Worm (Caenorhabditis elegans) whole organism, young adult: ENCODE data around the gene npr-31.

Experiments
- B0336.3 ChIP-seq: fragments of 200-800 bp; sonication (Bioruptor generic); IDR thresholded peaks from 2 replicates; pipeline ENCODE4 v1.3.6; 2022; ENCODE audit warnings: missing genetic modification characterization, missing compliant biosample characterization
- C17E4.6 ChIP-seq: fragments of 200-800 bp; sonication (Bioruptor generic); IDR thresholded peaks from 2 replicates; pipeline ENCODE4 v1.3.6; 2022; ENCODE audit warnings: missing genetic modification reagents, missing genetic modification characterization, missing compliant biosample characterization
- D2030.7 ChIP-seq: fragments of 200-800 bp; sonication (Bioruptor generic); IDR thresholded peaks from 2 replicates; pipeline ENCODE4 v1.3.6; 2022; ENCODE audit warnings: missing genetic modification reagents, missing genetic modification characterization, missing compliant biosample characterization
- F23B12.7 ChIP-seq: sonication (generic microtip); optimal IDR thresholded peaks from 2 replicates; lab custom pipeline; 2017; ENCODE audit warnings: missing genetic modification characterization, mild to moderate bottlenecking, missing compliant biosample characterization, antibody characterized with exemption, moderate library complexity; ENCODE audit not compliant: insufficient read depth
- F49E8.2 ChIP-seq: sonication (generic microtip); optimal IDR thresholded peaks from 3 replicates; lab custom pipeline; 2017; ENCODE audit warnings: missing genetic modification characterization, mild to moderate bottlenecking, missing compliant biosample characterization, antibody characterized with exemption, moderate library complexity; ENCODE audit not compliant: insufficient read depth
- F57A8.1 ChIP-seq: fragments of 200-800 bp; sonication (Bioruptor generic); optimal IDR thresholded peaks from 2 replicates; lab custom pipeline; 2018; ENCODE audit warnings: mild to moderate bottlenecking, missing genetic modification characterization, moderate library complexity, missing compliant biosample characterization
- F57C9.4 ChIP-seq: sonication (generic microtip); optimal IDR thresholded peaks from 2 replicates; lab custom pipeline; 2017; ENCODE audit warnings: mild to moderate bottlenecking, missing genetic modification characterization, missing compliant biosample characterization
- K12H6.12 ChIP-seq: fragments of 200-800 bp; sonication (Bioruptor generic); optimal IDR thresholded peaks from 2 replicates; lab custom pipeline; 2018; ENCODE audit warnings: mild to moderate bottlenecking, missing genetic modification characterization, missing compliant biosample characterization
- Y53F4B.3 ChIP-seq: fragments of 200-800 bp; sonication (Bioruptor generic); IDR thresholded peaks from 2 replicates; pipeline ENCODE4 v1.3.6; 2022; ENCODE audit warnings: missing genetic modification reagents, missing genetic modification characterization, missing compliant biosample characterization
- Y79H2A.3 ChIP-seq: fragments of 200-800 bp; sonication (Bioruptor generic); conservative IDR thresholded peaks from 2 replicates; pipeline ENCODE4 v1.3.6; 2022; ENCODE audit warnings: missing genetic modification reagents, missing genetic modification characterization, missing compliant biosample characterization
- akir-1 ChIP-seq: fragments of 200-800 bp; sonication (Bioruptor generic); optimal IDR thresholded peaks from 2 replicates; lab custom pipeline; 2018; ENCODE audit warnings: mild to moderate bottlenecking, missing genetic modification characterization, moderate library complexity, missing compliant biosample characterization
- aptf-3 ChIP-seq: fragments of 200-800 bp; sonication (Bioruptor generic); IDR thresholded peaks from 2 replicates; pipeline ENCODE4 v1.3.6; 2022; ENCODE audit warnings: missing genetic modification characterization, missing compliant biosample characterization
- attf-3 ChIP-seq: fragments of 200-800 bp; sonication (Bioruptor generic); conservative IDR thresholded peaks from 2 replicates; pipeline ENCODE4 v1.3.6; 2022; ENCODE audit warnings: missing genetic modification reagents, missing genetic modification characterization, missing compliant biosample characterization
- bed-2 ChIP-seq: fragments of 200-800 bp; sonication (Bioruptor generic); IDR thresholded peaks from 2 replicates; pipeline ENCODE4 v1.3.6; 2022; ENCODE audit warnings: missing genetic modification reagents, missing genetic modification characterization, missing compliant biosample characterization
- ccch-3 ChIP-seq: fragments of 200-800 bp; sonication (Bioruptor generic); optimal IDR thresholded peaks from 2 replicates; lab custom pipeline; 2018; ENCODE audit warnings: mild to moderate bottlenecking, missing genetic modification characterization, missing compliant biosample characterization
- ceh-100 ChIP-seq: fragments of 200-800 bp; sonication (Bioruptor generic); IDR thresholded peaks from 2 replicates; pipeline ENCODE4 v1.3.6; 2022; ENCODE audit warnings: missing genetic modification reagents, missing genetic modification characterization, missing compliant biosample characterization
- ceh-27 ChIP-seq: fragments of 200-800 bp; sonication (Bioruptor generic); optimal IDR thresholded peaks from 2 replicates; lab custom pipeline; 2018; ENCODE audit warnings: mild to moderate bottlenecking, missing genetic modification characterization, moderate library complexity, missing compliant biosample characterization
- ceh-40 ChIP-seq: fragments of 200-800 bp; sonication (Bioruptor generic); IDR thresholded peaks from 2 replicates; pipeline ENCODE4 v1.3.6; 2022; ENCODE audit warnings: missing genetic modification characterization, missing compliant biosample characterization
- ceh-91 ChIP-seq: fragments of 200-800 bp; sonication (Bioruptor generic); IDR thresholded peaks from 2 replicates; pipeline ENCODE4 v1.3.6; 2022; ENCODE audit warnings: missing genetic modification reagents, missing genetic modification characterization, missing compliant biosample characterization
- egl-18 ChIP-seq: fragments of 200-800 bp; sonication (Bioruptor generic); IDR thresholded peaks from 2 replicates; pipeline ENCODE4 v1.3.6; 2022; ENCODE audit warnings: missing genetic modification reagents, missing genetic modification characterization, missing compliant biosample characterization
- ekl-4 ChIP-seq: fragments of 200-800 bp; sonication (Bioruptor generic); IDR thresholded peaks from 2 replicates; pipeline ENCODE4 v1.3.6; 2022; ENCODE audit warnings: missing genetic modification reagents, missing genetic modification characterization, missing compliant biosample characterization
- ets-4 ChIP-seq: fragments of 200-800 bp; sonication (Bioruptor generic); optimal IDR thresholded peaks from 2 replicates; lab custom pipeline; 2018; ENCODE audit warnings: mild to moderate bottlenecking, missing genetic modification characterization, missing compliant biosample characterization
- fkh-3 ChIP-seq: sonication (generic microtip); optimal IDR thresholded peaks from 2 replicates; lab custom pipeline; 2016; ENCODE audit warnings: mild to moderate bottlenecking, missing genetic modification characterization, missing compliant biosample characterization
- gei-17 ChIP-seq: fragments of 200-800 bp; sonication (Bioruptor generic); optimal IDR thresholded peaks from 2 replicates; lab custom pipeline; 2018; ENCODE audit warnings: mild to moderate bottlenecking, missing genetic modification characterization, missing compliant biosample characterization
- him-1 ChIP-seq: sonication (generic microtip); optimal IDR thresholded peaks from 2 replicates; lab custom pipeline; 2016; ENCODE audit warnings: missing genotype, missing genetic modification reagents, missing genetic modification characterization, missing compliant biosample characterization
- hlh-12 ChIP-seq: sonication (generic microtip); optimal IDR thresholded peaks from 2 replicates; lab custom pipeline; 2016; ENCODE audit warnings: missing genetic modification characterization, missing compliant biosample characterization
- hsf-1 ChIP-seq: fragments of 200-800 bp; sonication (Bioruptor generic); IDR thresholded peaks from 2 replicates; pipeline ENCODE4 v1.3.6; 2022; ENCODE audit warnings: missing genetic modification reagents, missing genetic modification characterization, missing compliant biosample characterization
- let-526 ChIP-seq: fragments of 200-800 bp; sonication (Bioruptor generic); IDR thresholded peaks from 2 replicates; pipeline ENCODE4 v1.3.6; 2022; ENCODE audit warnings: missing genetic modification reagents, missing genetic modification characterization, missing compliant biosample characterization
- let-607 ChIP-seq, 2 experiments: fragments of 200-800 bp in 1 of 2; sonication (Bioruptor generic) in 1 of 2; sonication (generic microtip) in 1 of 2; optimal IDR thresholded peaks; 2 replicates each; lab custom pipeline; 2016 to 2018; ENCODE audit warnings: mild to moderate bottlenecking in 2 of 2, missing compliant biosample characterization in 2 of 2, missing genetic modification characterization in 2 of 2, moderate library complexity in 2 of 2, missing genotype in 1 of 2
- lin-40 ChIP-seq: sonication (generic microtip); optimal IDR thresholded peaks from 2 replicates; lab custom pipeline; 2016; ENCODE audit warnings: missing genetic modification characterization, mild to moderate bottlenecking, missing compliant biosample characterization, missing genotype, missing genetic modification reagents
- lin-54 ChIP-seq: fragments of 200-800 bp; sonication (Bioruptor generic); optimal IDR thresholded peaks from 2 replicates; lab custom pipeline; 2018; ENCODE audit warnings: mild to moderate bottlenecking, missing genetic modification characterization, missing compliant biosample characterization
- lsy-27 ChIP-seq: sonication (generic microtip); optimal IDR thresholded peaks from 2 replicates; lab custom pipeline; 2017; ENCODE audit warnings: missing genetic modification characterization, mild to moderate bottlenecking, missing compliant biosample characterization, antibody characterized with exemption, missing genotype, borderline replicate concordance; ENCODE audit not compliant: insufficient read depth
- madf-6 ChIP-seq: fragments of 200-800 bp; sonication (Bioruptor generic); IDR thresholded peaks from 2 replicates; pipeline ENCODE4 v1.3.6; 2022; ENCODE audit warnings: missing genetic modification reagents, missing genetic modification characterization, missing compliant biosample characterization
- mes-4 ChIP-seq: sonication (generic microtip); optimal IDR thresholded peaks from 2 replicates; lab custom pipeline; 2016; ENCODE audit warnings: missing genotype, missing genetic modification characterization, missing compliant biosample characterization
- nhr-80 ChIP-seq: sonication (generic microtip); optimal IDR thresholded peaks from 2 replicates; lab custom pipeline; 2016; ENCODE audit warnings: missing genetic modification characterization, missing compliant biosample characterization
- pha-4 ChIP-seq: fragments of 150-350 bp; sonication (generic microtip); optimal IDR thresholded peaks from 2 replicates; lab custom pipeline; 2014; ENCODE audit warnings: missing biosample characterization, missing genetic modification reagents, missing genetic modification characterization
- rcor-1 ChIP-seq: fragments of 200-800 bp; sonication (Bioruptor generic); IDR thresholded peaks from 2 replicates; pipeline ENCODE4 v1.3.6; 2022; ENCODE audit warnings: missing genetic modification reagents, missing genetic modification characterization, missing compliant biosample characterization
- repo-1 ChIP-seq: sonication (generic microtip); optimal IDR thresholded peaks from 2 replicates; lab custom pipeline; 2017; ENCODE audit warnings: mild to moderate bottlenecking, missing genetic modification characterization, missing compliant biosample characterization
- sdz-38 ChIP-seq: sonication (generic microtip); optimal IDR thresholded peaks from 2 replicates; lab custom pipeline; 2016; ENCODE audit warnings: missing genotype, missing genetic modification characterization, missing compliant biosample characterization
- sea-2 ChIP-seq: fragments of 200-800 bp; sonication (Bioruptor generic); IDR thresholded peaks from 2 replicates; pipeline ENCODE4 v1.3.6; 2022; ENCODE audit warnings: missing genetic modification characterization, missing compliant biosample characterization
- tbp1 ChIP-seq: fragments of 200-800 bp; sonication (Bioruptor generic); optimal IDR thresholded peaks from 2 replicates; lab custom pipeline; 2018; ENCODE audit warnings: mild to moderate bottlenecking, missing genetic modification characterization, missing compliant biosample characterization
- unc-62 ChIP-seq: fragments of 150-350 bp; optimal IDR thresholded peaks from 2 replicates; lab custom pipeline; 2014; ENCODE audit warnings: missing biosample characterization, missing genetic modification reagents, missing genetic modification characterization
- ztf-18 ChIP-seq: sonication (generic microtip); optimal IDR thresholded peaks from 2 replicates; lab custom pipeline; 2016; ENCODE audit warnings: missing genotype, mild to moderate bottlenecking, missing genetic modification characterization, missing compliant biosample characterization
- ztf-26 ChIP-seq: sonication (generic microtip); optimal IDR thresholded peaks from 2 replicates; lab custom pipeline; 2017; ENCODE audit warnings: missing genetic modification characterization, missing compliant biosample characterization
- ztf-28 ChIP-seq: fragments of 200-800 bp; sonication (Bioruptor generic); IDR thresholded peaks from 2 replicates; pipeline ENCODE4 v1.3.6; 2022; ENCODE audit warnings: missing genetic modification reagents, missing genetic modification characterization, missing compliant biosample characterization
- ztf-3 ChIP-seq: fragments of 200-800 bp; sonication (Bioruptor generic); optimal IDR thresholded peaks from 2 replicates; lab custom pipeline; 2018; ENCODE audit warnings: mild to moderate bottlenecking, missing genetic modification characterization, missing compliant biosample characterization

Gene npr-31

DNA sequence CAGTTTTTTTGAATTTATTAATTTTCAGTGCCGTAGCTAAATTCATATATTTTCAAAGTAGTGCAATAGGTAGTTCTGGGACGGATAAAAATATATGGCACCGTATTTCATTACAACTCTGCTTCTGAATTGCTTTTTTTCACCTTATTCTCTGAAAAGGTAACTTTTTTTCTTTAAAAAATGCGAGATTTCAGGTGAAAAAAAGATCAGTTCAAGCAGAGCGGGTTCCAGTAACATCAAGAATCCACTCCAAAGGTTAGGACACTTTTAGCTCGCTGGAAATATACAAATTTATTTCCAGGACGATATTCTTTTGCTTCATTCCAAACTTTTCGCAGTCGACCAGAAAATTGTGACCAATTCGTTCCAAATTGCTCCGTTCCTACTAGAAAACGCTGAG, 3.7 kb downstream of the npr-31 start, which contains the start of gene T07F8.1:
TSS of gene T07F8.1 (plus strand) at position 301 of the 400 bp plus-strand sequence.
- no peak for TF ChIP-seq ekl-4 (GFP tag; lab: Robert Waterston, UW)
- TF ChIP-seq attf-3 (GFP tag; lab: Robert Waterston, UW), result no peak
- no peak for TF ChIP-seq ceh-27
- TF ChIP-seq ceh-100 (GFP tag; lab: Robert Waterston, UW), result no peak
- no peak for TF ChIP-seq K12H6.12 (tag; lab: Kevin White, UChicago)

DNA sequence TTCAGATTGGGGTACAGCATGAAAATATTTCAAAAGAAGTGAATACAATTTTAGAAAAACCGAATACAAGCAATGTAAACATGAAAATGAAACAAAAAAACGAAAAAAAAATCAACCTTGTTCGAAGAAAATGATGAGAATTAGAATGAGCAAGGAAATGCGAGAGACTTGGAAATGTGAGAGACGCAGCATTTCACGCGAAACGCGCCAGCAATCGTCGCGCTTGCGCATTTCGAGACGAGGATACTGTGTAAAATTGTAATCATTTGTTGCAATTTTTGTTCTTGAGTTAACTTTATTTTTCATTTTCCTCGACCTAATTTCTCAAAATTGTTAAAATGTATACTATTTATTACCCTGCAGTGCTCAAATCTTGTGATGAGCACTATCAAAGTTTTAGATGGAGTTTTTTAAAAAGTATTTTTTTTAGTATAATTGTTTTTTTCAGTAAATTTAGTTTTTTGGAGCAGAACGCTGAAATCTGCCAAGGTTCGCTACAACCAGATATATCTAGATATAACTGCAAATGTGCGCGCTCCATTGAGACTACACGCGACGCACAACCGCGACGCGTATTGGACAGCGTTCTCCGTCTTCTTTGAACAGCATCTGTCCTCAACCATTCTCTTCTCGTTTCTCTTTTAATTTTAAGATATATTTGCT, 7.7 kb downstream of the npr-31 start, which contains the start of gene fust-1:
TSS of gene fust-1 (plus strand) at position 613 of the 663 bp plus-strand sequence.
- no peak for TF ChIP-seq F57A8.1 (GFP tag; lab: Kevin White, UChicago)
- peak; percentile 80 for TF ChIP-seq C17E4.6
- TF ChIP-seq sdz-38, result no peak
- peak; percentile 100 for TF ChIP-seq ztf-18 (tag; lab: Kevin White, UChicago)
- TF ChIP-seq him-1, result peak; percentile 75
- TF ChIP-seq ztf-3 (GFP tag; lab: Kevin White, UChicago), result peak; percentile 24
- TF ChIP-seq F57C9.4, result no peak
- TF ChIP-seq sea-2 (GFP tag; lab: Robert Waterston, UW), result no peak
- TF ChIP-seq lin-54 (GFP tag; lab: Kevin White, UChicago), result peak; percentile 96
- no peak for TF ChIP-seq unc-62
- TF ChIP-seq aptf-3, result no peak
- TF ChIP-seq pha-4 (tag; lab: Kevin White, UChicago), result peak; percentile 47
- TF ChIP-seq ztf-26 (tag; lab: Kevin White, UChicago), result peak; percentile 88
- TF ChIP-seq fkh-3, result no peak
- TF ChIP-seq nhr-80, result peak; percentile 70
- no peak for TF ChIP-seq Y53F4B.3 (GFP tag; lab: Robert Waterston, UW)
- TF ChIP-seq tbp1 (GFP tag; lab: Kevin White, UChicago), result peak; percentile 75
- peak; percentile 88 for TF ChIP-seq hsf-1 (GFP tag; lab: Robert Waterston, UW)
- no peak for TF ChIP-seq akir-1
- TF ChIP-seq let-526, result peak; percentile 80; the same call in 1 of the 2 replicates
- peak; percentile 94 for TF ChIP-seq repo-1
- peak; percentile 54 to 78 for TF ChIP-seq let-607 (tag; optimal IDR thresholded peaks at IDR 0.05; lab: Kevin White, UChicago)
- peak; percentile 22 for TF ChIP-seq mes-4 (tag; lab: Kevin White, UChicago)
- TF ChIP-seq egl-18, result peak; percentile 81
- TF ChIP-seq lin-40 (tag; lab: Kevin White, UChicago), result peak; percentile 97
- TF ChIP-seq gei-17 (GFP tag; lab: Kevin White, UChicago), result peak; percentile 79
- peak; percentile 95 for TF ChIP-seq madf-6
- TF ChIP-seq Y79H2A.3 (GFP tag; lab: Robert Waterston, UW), result no peak
- TF ChIP-seq ets-4, result peak; percentile 48
- TF ChIP-seq rcor-1 (GFP tag; lab: Robert Waterston, UW), result peak; percentile 95
- peak; percentile 88 for TF ChIP-seq ceh-91 (GFP tag; lab: Robert Waterston, UW)
- peak; percentile 96 for TF ChIP-seq B0336.3 (GFP tag; lab: Robert Waterston, UW)
- no peak for TF ChIP-seq lsy-27
- no peak for TF ChIP-seq ccch-3 (GFP tag; lab: Kevin White, UChicago)
- peak; percentile 83 for TF ChIP-seq F49E8.2 (tag; lab: Kevin White, UChicago)
- TF ChIP-seq bed-2 (GFP tag; lab: Robert Waterston, UW), result 0 out of 2 replicates have a peak, but pooled peaks have one; percentile 24
- TF ChIP-seq hlh-12 (tag; lab: Kevin White, UChicago), result no peak
- TF ChIP-seq ceh-40 (GFP tag; lab: Robert Waterston, UW), result no peak
- peak; percentile 89 for TF ChIP-seq D2030.7
- peak; percentile 87 for TF ChIP-seq F23B12.7 (tag; lab: Kevin White, UChicago)
- no peak for TF ChIP-seq ztf-28 (GFP tag; lab: Robert Waterston, UW)
